Fruit fly (Drosophila melanogaster) whole organism, wandering third instar larva: ENCODE results near the gene CG9004.
A peak's percentile ranks its signal among the peaks of the same experiment; 100 is the strongest.

Experiments used
- CG32264 ChIP-seq: fragments of 200-800 bp; sonication (Bioruptor generic); optimal IDR thresholded peaks from 2 replicates; lab custom pipeline; 2016; ENCODE audit warnings: missing biosample characterization, missing genetic modification characterization
- CG9705 ChIP-seq: fragments of 200-800 bp; sonication (Bioruptor generic); optimal IDR thresholded peaks from 2 replicates; lab custom pipeline; 2018; ENCODE audit warnings: missing biosample characterization, mild to moderate bottlenecking, missing genetic modification characterization
- CrebA ChIP-seq: fragments of 200-800 bp; sonication (Bioruptor generic); optimal IDR thresholded peaks from 2 replicates; lab custom pipeline; 2016; ENCODE audit warnings: missing biosample characterization, mild to moderate bottlenecking, missing genetic modification characterization, borderline replicate concordance
- Dfd ChIP-seq: fragments of >200 bp; optimal IDR thresholded peaks from 2 replicates; lab custom pipeline; 2017; ENCODE audit warnings: missing biosample characterization, missing genetic modification characterization
- GATAd ChIP-seq: sonication (Bioruptor generic); optimal IDR thresholded peaks from 2 replicates; lab custom pipeline; 2016; ENCODE audit warnings: missing biosample characterization, missing genetic modification characterization
- HLH106 ChIP-seq: fragments of 200-800 bp; optimal IDR thresholded peaks from 3 replicates; lab custom pipeline; 2019; ENCODE audit warnings: missing biosample characterization, mild to moderate bottlenecking, missing genetic modification characterization, moderate library complexity
- Hnf4 ChIP-seq: fragments of 200-800 bp; sonication (Bioruptor generic); optimal IDR thresholded peaks from 2 replicates; lab custom pipeline; 2016; ENCODE audit warnings: missing biosample characterization, mild to moderate bottlenecking, missing genetic modification characterization
- Hr78 ChIP-seq: fragments of >200 bp; optimal IDR thresholded peaks from 2 replicates; lab custom pipeline; 2017; ENCODE audit warnings: missing biosample characterization, missing genetic modification characterization
- Hr83 ChIP-seq: fragments of 200-300 bp; sonication (Bioruptor generic); optimal IDR thresholded peaks from 2 replicates; lab custom pipeline; 2016; ENCODE audit warnings: missing biosample characterization, mild to moderate bottlenecking, missing genetic modification characterization, moderate library complexity; ENCODE audit not compliant: poor library complexity, severe bottlenecking
- Jra ChIP-seq: sonication (Bioruptor generic); optimal IDR thresholded peaks from 2 replicates; lab custom pipeline; 2016; ENCODE audit warnings: missing biosample characterization, missing genetic modification characterization
- Myc ChIP-seq: fragments of >200 bp; optimal IDR thresholded peaks from 2 replicates; lab custom pipeline; 2017
- OdsH ChIP-seq: fragments of 200-800 bp; sonication (Bioruptor generic); optimal IDR thresholded peaks from 2 replicates; lab custom pipeline; 2016; ENCODE audit warnings: missing biosample characterization, mild to moderate bottlenecking, missing genetic modification characterization
- Rel ChIP-seq, 2 experiments: fragments of 200-800 bp; sonication (Bioruptor generic) in 1 of 2; optimal IDR thresholded peaks; 2 replicates in 1 of 2; 3 replicates in 1 of 2; lab custom pipeline; 2016 to 2019; ENCODE audit warnings: mild to moderate bottlenecking in 2 of 2, missing biosample characterization in 2 of 2, missing genetic modification characterization in 2 of 2, moderate library complexity in 1 of 2
- Vsx2 ChIP-seq: fragments of 200-300, 225-300 bp; sonication (Bioruptor generic); optimal IDR thresholded peaks from 2 replicates; lab custom pipeline; 2018; ENCODE audit warnings: missing biosample characterization, missing genetic modification characterization; ENCODE audit not compliant: partially characterized antibody
- brk ChIP-seq: fragments of 200-800 bp; sonication (Bioruptor generic); optimal IDR thresholded peaks from 2 replicates; lab custom pipeline; 2016; ENCODE audit warnings: missing biosample characterization, mild to moderate bottlenecking, missing genetic modification characterization
- dl ChIP-seq, 2 experiments: fragments of 175-275, 200-275 bp in 1 of 2; fragments of 200-275 bp in 1 of 2; sonication (Bioruptor generic); optimal IDR thresholded peaks; lab custom pipeline; 2018; ENCODE audit warnings: mild to moderate bottlenecking in 2 of 2, missing biosample characterization in 2 of 2, missing genetic modification characterization in 2 of 2, moderate library complexity in 2 of 2; ENCODE audit not compliant: partially characterized antibody in 2 of 2, insufficient read depth in 1 of 2
- dmrt93B ChIP-seq: fragments of 200-800 bp; sonication (Bioruptor generic); optimal IDR thresholded peaks from 2 replicates; lab custom pipeline; 2018; ENCODE audit warnings: missing biosample characterization, mild to moderate bottlenecking, missing genetic modification characterization
- ey ChIP-seq: fragments of 200-800 bp; sonication (Bioruptor generic); optimal IDR thresholded peaks from 2 replicates; lab custom pipeline; 2016; ENCODE audit warnings: missing biosample characterization, missing genetic modification characterization
- foxo ChIP-seq, 2 experiments: fragments of 200-800 bp; sonication (Bioruptor generic); optimal IDR thresholded peaks; 2 replicates in 1 of 2; 3 replicates in 1 of 2; lab custom pipeline; 2016 to 2017; ENCODE audit warnings: missing biosample characterization in 2 of 2, missing genetic modification characterization in 2 of 2
- fru ChIP-seq: fragments of 200-800 bp; sonication (Bioruptor generic); optimal IDR thresholded peaks from 3 replicates; lab custom pipeline; 2016; ENCODE audit warnings: missing biosample characterization, mild to moderate bottlenecking, missing genetic modification characterization
- h ChIP-seq: fragments of 200-800 bp; sonication (Bioruptor generic); optimal IDR thresholded peaks from 3 replicates; lab custom pipeline; 2016; ENCODE audit warnings: missing biosample characterization, mild to moderate bottlenecking, missing genetic modification characterization
- lola ChIP-seq: fragments of >200 bp; optimal IDR thresholded peaks from 2 replicates; lab custom pipeline; 2017; ENCODE audit warnings: missing biosample characterization, missing genetic modification characterization
- pan ChIP-seq: fragments of >200 bp; optimal IDR thresholded peaks from 2 replicates; lab custom pipeline; 2017
- psq ChIP-seq: fragments of 200-800 bp; sonication (Bioruptor generic); optimal IDR thresholded peaks from 3 replicates; lab custom pipeline; 2017; ENCODE audit warnings: missing biosample characterization, mild to moderate bottlenecking, missing genetic modification characterization, moderate library complexity
- sage ChIP-seq: fragments of 200-800 bp; sonication (Bioruptor generic); optimal IDR thresholded peaks from 2 replicates; lab custom pipeline; 2016; ENCODE audit warnings: missing biosample characterization, mild to moderate bottlenecking, missing genetic modification characterization
- tai ChIP-seq: sonication (Bioruptor generic); optimal IDR thresholded peaks from 2 replicates; lab custom pipeline; 2016; ENCODE audit warnings: missing biosample characterization, missing genetic modification characterization

The CG9004 gene

DNA sequence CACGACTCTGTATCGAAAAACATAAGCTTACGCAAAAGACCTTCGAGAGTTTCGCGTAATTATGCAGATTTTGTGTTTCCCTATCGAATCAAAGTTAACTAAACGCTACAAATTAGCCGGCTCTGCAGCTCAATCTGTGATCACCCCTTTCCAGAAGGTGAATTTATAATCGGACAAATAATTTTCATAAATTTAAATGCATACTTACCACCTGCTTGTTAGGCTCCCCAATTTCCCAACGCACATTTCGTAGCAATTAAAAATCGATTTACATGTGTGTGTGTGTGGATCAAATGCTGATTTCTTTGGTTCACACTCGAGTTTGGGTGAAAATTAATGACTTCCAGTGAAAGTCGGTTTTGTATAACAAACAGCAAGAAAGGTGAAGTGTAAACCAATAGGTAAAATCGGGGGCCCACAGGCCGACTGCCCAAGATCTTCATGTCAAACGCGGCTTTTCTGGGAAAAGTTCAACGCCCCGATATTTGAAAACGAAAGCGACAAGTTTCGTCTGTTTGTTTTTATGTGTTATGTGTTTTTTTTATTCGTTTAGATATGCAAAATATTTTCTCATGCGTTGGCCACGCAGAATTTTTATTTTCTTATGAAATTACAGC, 24.2 kb downstream of the CG9004 start:
- no peak for TF ChIP-seq dmrt93B (GFP tag; lab: Kevin White, UChicago)

DNA sequence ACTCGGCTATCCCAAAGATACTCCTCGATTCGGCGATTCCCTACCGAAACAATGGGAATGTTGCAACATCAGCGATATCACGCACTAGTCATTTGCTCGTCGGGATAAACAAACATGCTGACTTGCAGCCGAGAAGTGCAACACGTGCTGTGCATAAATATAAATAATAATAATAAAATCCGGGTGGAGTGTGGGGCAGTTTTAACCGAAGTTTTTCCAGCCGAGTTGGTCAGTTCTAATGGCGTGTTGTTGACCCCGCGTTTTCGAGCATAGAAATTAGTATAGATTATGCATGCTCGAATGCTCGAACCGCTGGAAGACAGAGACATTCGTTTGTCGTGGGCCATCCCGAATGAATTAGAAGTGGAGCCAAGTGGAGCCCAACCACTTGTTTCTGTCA, 25.1 kb downstream of the CG9004 start:
- TF ChIP-seq dmrt93B (GFP tag; lab: Kevin White, UChicago) (no peak), brk (GFP tag; lab: Kevin White, UChicago) (no peak), ey (GFP tag; lab: Kevin White, UChicago) (no peak), sage (GFP tag; lab: Kevin White, UChicago) (no peak), CG32264 (GFP tag; lab: Kevin White, UChicago) (no peak)
- TF ChIP-seq, all 38 proteins: peak for 0

DNA sequence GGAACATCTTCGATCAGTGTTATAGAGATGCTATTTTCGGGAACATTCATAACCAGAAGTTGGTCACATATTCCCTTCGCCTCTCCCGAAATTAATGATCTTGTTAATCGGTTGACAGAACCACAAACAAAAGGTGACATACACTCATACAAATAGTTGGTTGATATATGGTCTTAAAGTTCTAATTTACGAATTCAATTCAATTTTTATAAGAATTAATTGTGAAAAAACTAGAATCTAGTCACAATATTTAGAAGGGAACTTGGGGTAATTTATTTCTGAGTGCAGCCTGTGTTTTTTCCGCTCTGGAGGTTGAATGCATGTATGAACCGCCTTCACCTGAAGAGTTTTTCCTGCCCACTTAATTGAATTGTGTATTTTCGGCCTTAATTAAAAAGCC, 26.3 kb downstream of the CG9004 start:
- TF ChIP-seq psq (no peak), ey (GFP tag; lab: Kevin White, UChicago) (no peak), dmrt93B (GFP tag; lab: Kevin White, UChicago) (no peak), dl (GFP tag; optimal IDR thresholded peaks at IDR 0.05; lab: Kevin White, UChicago; ENCODE audit: insufficient read depth in 1 of 2, partially characterized antibody in 2 of 2) (no peak), h (GFP tag; lab: Kevin White, UChicago) (no peak)
- TF ChIP-seq, all 38 proteins: peak for 0

DNA sequence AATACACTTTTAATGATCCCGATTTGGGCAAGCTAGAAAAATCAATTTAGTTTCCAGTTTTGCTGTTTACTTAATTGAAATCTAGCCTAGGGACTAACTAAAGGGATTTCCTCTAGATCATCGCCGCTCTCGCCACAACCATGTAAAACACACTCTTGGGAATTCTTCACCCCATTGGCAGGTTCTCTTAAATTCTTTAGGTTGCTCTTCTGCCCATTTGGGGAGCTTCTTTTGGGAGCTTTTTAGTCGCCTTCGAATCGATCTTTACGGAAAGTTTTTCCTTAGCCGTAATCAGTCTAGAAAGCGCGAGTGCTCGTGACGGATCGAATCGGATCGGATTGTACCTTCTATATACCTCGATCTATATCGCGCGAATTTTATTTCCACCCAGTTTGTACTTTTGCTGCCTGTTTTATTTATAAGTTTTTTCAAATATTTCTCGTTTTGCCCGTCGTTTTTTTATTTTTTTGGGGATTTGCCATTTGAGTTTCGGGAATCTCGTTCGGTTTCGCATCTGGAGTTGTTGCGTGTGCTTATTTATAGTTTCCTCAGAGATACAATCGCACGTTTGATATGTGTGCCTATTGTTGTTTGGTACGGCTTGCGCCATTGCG, 26.8 kb downstream of the CG9004 start:
- TF ChIP-seq Hnf4 (GFP tag; lab: Kevin White, UChicago) = no peak
- TF ChIP-seq GATAd (GFP tag; lab: Kevin White, UChicago) = no peak
- TF ChIP-seq h (GFP tag; lab: Kevin White, UChicago) = peak; percentile 29
- TF ChIP-seq Hr83 (GFP tag; lab: Kevin White, UChicago) = no peak
- TF ChIP-seq brk (GFP tag; lab: Kevin White, UChicago) = no peak

DNA sequence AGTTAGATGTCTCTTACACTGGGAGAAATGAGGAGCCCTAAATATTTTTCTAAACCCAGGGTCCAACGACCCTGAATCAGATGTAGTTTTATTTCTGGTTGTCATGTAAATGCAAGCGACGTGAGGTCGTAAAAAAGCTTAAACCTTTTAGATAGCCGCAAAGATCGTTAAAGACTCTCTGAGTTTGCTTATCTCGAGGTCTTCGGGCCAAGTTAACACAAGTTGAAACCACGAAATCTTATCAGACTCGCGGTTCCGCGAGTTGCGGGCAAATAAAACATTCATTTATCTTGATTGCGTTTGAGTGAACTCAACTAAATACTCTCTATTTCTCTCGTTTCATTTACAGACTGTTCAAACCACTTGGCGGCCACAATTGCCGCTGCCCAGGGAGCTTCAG, 28.7 kb downstream of the CG9004 start:
- TF ChIP-seq CrebA (peak; percentile 52), OdsH (no peak), Rel (GFP tag; optimal IDR thresholded peaks at IDR 0.05; lab: Kevin White, UChicago) (no peak), Rel (tag; optimal IDR thresholded peaks at IDR 0.05; lab: Kevin White, UChicago) (no peak), fru (GFP tag; lab: Kevin White, UChicago) (peak; percentile 22)

DNA sequence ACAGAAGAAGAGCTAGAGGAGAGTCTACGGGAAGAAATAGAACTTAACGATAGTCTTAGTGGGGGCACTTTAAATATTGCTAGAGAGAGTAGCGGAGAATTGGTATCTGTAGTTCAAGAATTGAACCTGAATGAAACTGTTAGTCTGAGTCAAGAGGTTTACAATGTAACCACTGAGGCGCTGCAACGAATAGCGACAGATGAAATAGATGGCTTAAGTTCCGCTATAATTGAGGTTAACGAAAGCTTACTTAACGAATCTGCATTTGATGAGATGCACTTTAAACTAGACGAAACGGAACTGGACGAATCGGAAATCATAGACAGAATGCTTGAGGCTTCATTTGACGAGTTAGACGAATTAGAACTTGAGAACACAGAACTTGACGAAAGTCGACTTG, 33.7 kb downstream of the CG9004 start:
- TF ChIP-seq Hnf4 (GFP tag; lab: Kevin White, UChicago) (no peak), dl (GFP tag; optimal IDR thresholded peaks at IDR 0.05; lab: Kevin White, UChicago; ENCODE audit: insufficient read depth in 1 of 2, partially characterized antibody in 2 of 2) (no peak), Dfd (GFP tag; lab: Kevin White, UChicago) (no peak), OdsH (no peak), foxo (GFP tag; optimal IDR thresholded peaks at IDR 0.05; lab: Kevin White, UChicago) (no peak), fru (GFP tag; lab: Kevin White, UChicago) (no peak), GATAd (GFP tag; lab: Kevin White, UChicago) (no peak), Jra (GFP tag; lab: Kevin White, UChicago) (no peak), Myc (no peak), lola (GFP tag; lab: Kevin White, UChicago) (no peak), pan (lab: Kevin White, UChicago) (no peak), tai (GFP tag; lab: Kevin White, UChicago) (no peak), dmrt93B (GFP tag; lab: Kevin White, UChicago) (no peak), HLH106 (tag; lab: Kevin White, UChicago) (no peak), Hr78 (GFP tag; lab: Kevin White, UChicago) (no peak), Rel (GFP tag; optimal IDR thresholded peaks at IDR 0.05; lab: Kevin White, UChicago) (no peak), Rel (tag; optimal IDR thresholded peaks at IDR 0.05; lab: Kevin White, UChicago) (no peak)
- TF ChIP-seq, all 38 proteins: peak for 0

DNA sequence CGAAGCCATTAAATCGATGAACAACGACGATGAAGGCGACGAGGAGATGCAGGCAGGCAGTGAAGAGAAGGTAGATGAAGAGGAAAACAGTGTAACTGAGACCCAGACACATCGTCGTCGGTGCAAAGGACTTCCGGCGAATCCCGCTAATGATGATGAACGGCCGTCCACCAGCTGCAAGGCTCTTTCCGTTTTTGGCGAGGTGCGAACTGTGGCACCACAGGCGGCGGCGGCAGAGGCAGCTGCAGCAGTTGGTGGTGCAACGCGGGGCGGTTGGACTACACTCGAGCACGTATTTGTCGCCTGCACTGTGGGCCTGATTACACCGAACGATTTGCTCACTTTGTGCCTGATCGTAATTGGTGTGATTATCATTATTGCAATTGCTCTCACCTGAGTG, 34.4 kb downstream of the CG9004 start:
- TF ChIP-seq CG9705 (GFP tag; lab: Kevin White, UChicago) = no peak
- peak; percentile 28 for TF ChIP-seq Vsx2 (GFP tag; lab: Kevin White, UChicago)
